Fruit fly (Drosophila melanogaster) whole organism, embryonic: ENCODE measurements around the gene RpS14a.

Source experiments
- ATbp ChIP-seq: fragments of 200-800 bp; sonication (Bioruptor generic); optimal IDR thresholded peaks from 2 replicates; lab custom pipeline; 2017; ENCODE audit warnings: missing biosample characterization, mild to moderate bottlenecking, missing genetic modification characterization, missing genetic modification reagents
- Aef1 ChIP-seq: fragments of 200-800 bp; sonication (Bioruptor generic); IDR thresholded peaks from 3 replicates; pipeline ENCODE4 v1.3.6; 2022; ENCODE audit warnings: missing biosample characterization, missing genetic modification characterization
- Antp ChIP-seq: fragments of 200-800 bp; sonication (Bioruptor generic); optimal IDR thresholded peaks from 3 replicates; lab custom pipeline; 2016; ENCODE audit warnings: missing biosample characterization, missing genetic modification characterization
- B-H1 ChIP-seq: fragments of 200-800 bp; sonication (Bioruptor generic); IDR thresholded peaks from 3 replicates; pipeline ENCODE4 v1.3.6; 2022; ENCODE audit warnings: missing biosample characterization, missing genetic modification characterization
- B-H2 ChIP-seq: fragments of 200-800 bp; sonication (Bioruptor generic); optimal IDR thresholded peaks from 2 replicates; lab custom pipeline; 2018; ENCODE audit warnings: missing biosample characterization, mild to moderate bottlenecking, missing genetic modification characterization
- Bdp1 ChIP-seq: fragments of 200-800 bp; sonication (Bioruptor generic); optimal IDR thresholded peaks from 3 replicates; lab custom pipeline; 2016; ENCODE audit warnings: missing biosample characterization, missing genetic modification characterization
- Blimp-1 ChIP-seq: fragments of 200-800 bp; sonication (Bioruptor generic); optimal IDR thresholded peaks from 3 replicates; lab custom pipeline; 2018; ENCODE audit warnings: missing biosample characterization, missing genetic modification characterization, mild to moderate bottlenecking, moderate library complexity, missing genetic modification reagents
- CG14014 ChIP-seq: fragments of 200-800 bp; sonication (Bioruptor generic); IDR thresholded peaks from 2 replicates; pipeline ENCODE4 v1.3.6; 2022; ENCODE audit warnings: missing biosample characterization, missing genetic modification characterization
- CG15073 ChIP-seq: fragments of 200-800 bp; sonication (Bioruptor generic); optimal IDR thresholded peaks from 2 replicates; lab custom pipeline; 2016; ENCODE audit warnings: missing biosample characterization, missing genetic modification characterization
- CG1647 ChIP-seq: fragments of 200-800 bp; sonication (Bioruptor generic); optimal IDR thresholded peaks from 3 replicates; lab custom pipeline; 2016; ENCODE audit warnings: missing biosample characterization, missing genetic modification characterization
- CG17912 ChIP-seq: fragments of 200-800 bp; sonication (Bioruptor generic); optimal IDR thresholded peaks from 2 replicates; lab custom pipeline; 2018; ENCODE audit warnings: missing biosample characterization, mild to moderate bottlenecking, missing genetic modification characterization
- CG18262 ChIP-seq: fragments of 200-800 bp; optimal IDR thresholded peaks from 3 replicates; lab custom pipeline; 2019; ENCODE audit warnings: missing biosample characterization, mild to moderate bottlenecking, missing genetic modification characterization, moderate library complexity
- CG33557 ChIP-seq: fragments of 200-800 bp; sonication (Bioruptor generic); optimal IDR thresholded peaks from 2 replicates; lab custom pipeline; 2019; ENCODE audit warnings: missing biosample characterization, mild to moderate bottlenecking, missing genetic modification characterization, moderate library complexity
- CG7271 ChIP-seq: fragments of 200-800 bp; sonication (Bioruptor generic); optimal IDR thresholded peaks from 2 replicates; lab custom pipeline; 2018; ENCODE audit warnings: missing biosample characterization, mild to moderate bottlenecking, missing genetic modification characterization, moderate library complexity
- CG7372 ChIP-seq: fragments of 200-800 bp; sonication (Bioruptor generic); IDR thresholded peaks from 2 replicates; pipeline ENCODE4 v1.3.6; 2022; ENCODE audit warnings: missing biosample characterization, missing genetic modification characterization
- CG7786 ChIP-seq: fragments of 200-800 bp; sonication (Bioruptor generic); optimal IDR thresholded peaks from 2 replicates; lab custom pipeline; 2016; ENCODE audit warnings: missing biosample characterization, missing genetic modification characterization
- CG9215 ChIP-seq: fragments of 200-800 bp; sonication (Bioruptor generic); IDR thresholded peaks from 2 replicates; pipeline ENCODE4 v1.3.6; 2022; ENCODE audit warnings: missing biosample characterization, missing genetic modification characterization
- CG9609 ChIP-seq: fragments of 200-800 bp; sonication (Bioruptor generic); optimal IDR thresholded peaks from 3 replicates; lab custom pipeline; 2016; ENCODE audit warnings: missing biosample characterization, missing genetic modification characterization
- Dek ChIP-seq: fragments of 200-800 bp; sonication (Bioruptor generic); optimal IDR thresholded peaks from 3 replicates; lab custom pipeline; 2019; ENCODE audit warnings: missing biosample characterization, mild to moderate bottlenecking, missing genetic modification characterization, moderate library complexity
- E2f1 ChIP-seq: fragments of 200-800 bp; sonication (Bioruptor generic); IDR thresholded peaks from 2 replicates; pipeline ENCODE4 v1.3.6; 2022; ENCODE audit warnings: missing biosample characterization, missing genetic modification characterization
- Fer3 ChIP-seq: fragments of 200-800 bp; sonication (Bioruptor generic); optimal IDR thresholded peaks from 2 replicates; lab custom pipeline; 2018; ENCODE audit warnings: missing biosample characterization, mild to moderate bottlenecking, missing genetic modification characterization, moderate library complexity
- GATAe ChIP-seq: fragments of 200-800 bp; sonication (Bioruptor generic); conservative IDR thresholded peaks from 2 replicates; pipeline ENCODE4 v1.3.6; 2022; ENCODE audit warnings: missing biosample characterization, missing genetic modification characterization
- HmgD ChIP-seq: fragments of 200-800 bp; sonication (Bioruptor generic); optimal IDR thresholded peaks from 3 replicates; lab custom pipeline; 2016; ENCODE audit warnings: missing biosample characterization, missing genetic modification characterization
- Max ChIP-seq: fragments of 200-800 bp; sonication (Bioruptor generic); optimal IDR thresholded peaks from 2 replicates; lab custom pipeline; 2016; ENCODE audit warnings: missing biosample characterization, mild to moderate bottlenecking, missing genetic modification characterization
- Med ChIP-seq: fragments of 200-800 bp; sonication (Bioruptor generic); peaks from one replicate; lab custom pipeline; 2016; ENCODE audit warnings: missing biosample characterization, missing genetic modification characterization, mild to moderate bottlenecking, inconsistent platforms, moderate library complexity
- Sox100B ChIP-seq: fragments of 200-800 bp; sonication (Bioruptor generic); optimal IDR thresholded peaks from 3 replicates; lab custom pipeline; 2018; ENCODE audit warnings: missing biosample characterization, mild to moderate bottlenecking, missing genetic modification characterization
- TFAM ChIP-seq: fragments of 200-800 bp; sonication (Bioruptor generic); optimal IDR thresholded peaks from 2 replicates; lab custom pipeline; 2017; ENCODE audit warnings: missing biosample characterization, missing genetic modification characterization, inconsistent platforms
- Tbp ChIP-seq: fragments of >200 bp; optimal IDR thresholded peaks from 2 replicates; lab custom pipeline; 2018; ENCODE audit warnings: missing biosample characterization, missing genetic modification characterization
- Xrp1 ChIP-seq: fragments of 200-800 bp; sonication (Bioruptor generic); IDR thresholded peaks from 2 replicates; pipeline ENCODE4 v1.3.6; 2022; ENCODE audit warnings: missing biosample characterization, missing genetic modification characterization
- YL-1 ChIP-seq: fragments of 200-800 bp; sonication (Bioruptor generic); optimal IDR thresholded peaks from 3 replicates; lab custom pipeline; 2017; ENCODE audit warnings: missing biosample characterization, mild to moderate bottlenecking, missing genetic modification characterization
- ase ChIP-seq: fragments of 200-800 bp; sonication (Bioruptor generic); IDR thresholded peaks from 3 replicates; pipeline ENCODE4 v1.3.6; 2022; ENCODE audit warnings: missing biosample characterization, missing genetic modification characterization
- bsh ChIP-seq, 2 experiments: fragments of 200-800 bp; sonication (Bioruptor generic); optimal IDR thresholded peaks; 2 replicates each; lab custom pipeline; 2017 to 2018; ENCODE audit warnings: mild to moderate bottlenecking in 2 of 2, missing biosample characterization in 2 of 2, missing genetic modification characterization in 2 of 2, moderate library complexity in 1 of 2
- dm ChIP-seq: fragments of 200-800 bp; sonication (Bioruptor generic); optimal IDR thresholded peaks from 3 replicates; lab custom pipeline; 2016; ENCODE audit warnings: missing biosample characterization, missing genetic modification characterization
- dmrt11E ChIP-seq: fragments of 200-800 bp; sonication (Bioruptor generic); optimal IDR thresholded peaks from 3 replicates; lab custom pipeline; 2018; ENCODE audit warnings: missing biosample characterization, mild to moderate bottlenecking, missing genetic modification characterization, moderate library complexity
- eve ChIP-seq, 2 experiments: fragments of >200 bp; optimal IDR thresholded peaks; 2 replicates each; lab custom pipeline; 2017; ENCODE audit warnings: missing biosample characterization in 2 of 2, missing genetic modification characterization in 2 of 2
- h ChIP-seq: fragments of >200 bp; optimal IDR thresholded peaks from 2 replicates; lab custom pipeline; 2017
- klu ChIP-seq: fragments of 200-800 bp; sonication (Bioruptor generic); IDR thresholded peaks from 2 replicates; pipeline ENCODE4 v1.3.6; 2022; ENCODE audit warnings: missing biosample characterization, missing genetic modification characterization
- lab ChIP-seq: fragments of 200-800 bp; sonication (Bioruptor generic); optimal IDR thresholded peaks from 3 replicates; lab custom pipeline; 2017; ENCODE audit warnings: missing biosample characterization, missing genetic modification characterization, mild to moderate bottlenecking, moderate library complexity, missing genetic modification reagents
- luna ChIP-seq: fragments of 200-800 bp; sonication (Bioruptor generic); optimal IDR thresholded peaks from 2 replicates; lab custom pipeline; 2016; ENCODE audit warnings: missing biosample characterization, missing genetic modification characterization
- nmo ChIP-seq: fragments of 200-800 bp; sonication (Bioruptor generic); optimal IDR thresholded peaks from 2 replicates; lab custom pipeline; 2018; ENCODE audit warnings: missing biosample characterization, mild to moderate bottlenecking, missing genetic modification characterization, moderate library complexity
- phol ChIP-seq: fragments of 200-800 bp; sonication (Bioruptor generic); optimal IDR thresholded peaks from 3 replicates; lab custom pipeline; 2018; ENCODE audit warnings: missing biosample characterization, mild to moderate bottlenecking, missing genetic modification characterization, moderate library complexity
- ranshi ChIP-seq: fragments of 200-800 bp; sonication (Bioruptor generic); IDR thresholded peaks from 2 replicates; pipeline ENCODE4 v1.3.6; 2022; ENCODE audit warnings: missing biosample characterization, missing genetic modification characterization
- ro ChIP-seq: fragments of 200-800 bp; sonication (Bioruptor generic); IDR thresholded peaks from 2 replicates; pipeline ENCODE4 v1.3.6; 2022; ENCODE audit warnings: missing biosample characterization, missing genetic modification characterization
- row ChIP-seq: fragments of 200-800 bp; sonication (Bioruptor generic); IDR thresholded peaks from 3 replicates; pipeline ENCODE4 v1.3.6; 2022; ENCODE audit warnings: missing biosample characterization, missing genetic modification characterization
- sima ChIP-seq: fragments of 200-800 bp; sonication (Bioruptor generic); optimal IDR thresholded peaks from 2 replicates; lab custom pipeline; 2016; ENCODE audit warnings: missing biosample characterization, missing genetic modification characterization
- slbo ChIP-seq: fragments of 200-800 bp; sonication (Bioruptor generic); IDR thresholded peaks from 2 replicates; pipeline ENCODE4 v1.3.6; 2022; ENCODE audit warnings: missing biosample characterization, missing genetic modification characterization
- tap ChIP-seq: fragments of 200-800 bp; optimal IDR thresholded peaks from 3 replicates; lab custom pipeline; 2019; ENCODE audit warnings: missing biosample characterization, mild to moderate bottlenecking, missing genetic modification characterization, moderate library complexity
- tin ChIP-seq: fragments of 200-800 bp; sonication (Bioruptor generic); optimal IDR thresholded peaks from 3 replicates; lab custom pipeline; 2016; ENCODE audit warnings: missing biosample characterization, missing genetic modification characterization
- toy ChIP-seq: fragments of 200-800 bp; sonication (Bioruptor generic); IDR thresholded peaks from 2 replicates; pipeline ENCODE4 v1.3.6; 2022; ENCODE audit warnings: missing biosample characterization, missing genetic modification characterization
- vvl ChIP-seq: fragments of 200-800 bp; sonication (Bioruptor generic); IDR thresholded peaks from 2 replicates; pipeline ENCODE4 v1.3.6; 2022; ENCODE audit warnings: missing biosample characterization, missing genetic modification characterization
- yki ChIP-seq: fragments of >200 bp; optimal IDR thresholded peaks from 3 replicates; lab custom pipeline; 2018
- zen ChIP-seq: fragments of 200-800 bp; sonication (Bioruptor generic); optimal IDR thresholded peaks from 3 replicates; lab custom pipeline; 2018; ENCODE audit warnings: missing biosample characterization, mild to moderate bottlenecking, missing genetic modification characterization, moderate library complexity
- zf30C ChIP-seq: fragments of 200-800 bp; sonication (Bioruptor generic); optimal IDR thresholded peaks from 3 replicates; lab custom pipeline; 2018; ENCODE audit warnings: missing biosample characterization, mild to moderate bottlenecking, missing genetic modification characterization

The RpS14a gene

DNA sequence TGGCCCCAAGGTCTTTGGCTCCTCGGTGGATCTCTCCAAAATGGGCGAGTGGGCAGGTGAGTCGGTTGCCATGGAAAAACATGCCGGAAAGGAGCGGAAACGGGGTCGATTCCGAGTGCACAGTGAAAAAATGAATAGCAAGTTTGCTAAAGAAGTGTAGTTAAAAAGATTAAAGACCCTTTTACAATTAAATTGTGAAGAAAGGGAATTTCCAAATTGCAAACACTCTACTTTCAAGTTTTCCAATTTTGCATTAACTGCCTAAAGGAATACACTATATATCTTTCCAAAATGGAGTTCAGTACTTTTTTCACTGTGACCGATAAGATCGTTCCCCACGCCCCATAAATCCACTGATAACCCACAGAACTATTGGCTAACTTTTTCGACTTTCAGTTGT lies 24.1 kb upstream of the RpS14a start (continued):
- peak; percentile 30 for TF ChIP-seq phol (tag; lab: Kevin White, UChicago)
- TF ChIP-seq TFAM (GFP tag; lab: Kevin White, UChicago) = no peak
- no peak for TF ChIP-seq Dek
- peak; percentile 79 for TF ChIP-seq Med (GFP tag; lab: Kevin White, UChicago)
- peak; percentile 34; the same call in 1 of the 2 replicates for TF ChIP-seq E2f1 (GFP tag; lab: Robert Waterston, UW)
- TF ChIP-seq CG7786 (GFP tag; lab: Kevin White, UChicago) = peak; percentile 20
- no peak for TF ChIP-seq Antp (GFP tag; lab: Kevin White, UChicago)
- no peak for TF ChIP-seq dmrt11E
- no peak for TF ChIP-seq zen (tag; lab: Kevin White, UChicago)
- peak; percentile 18 for TF ChIP-seq zf30C (GFP tag; lab: Kevin White, UChicago)
- no peak for TF ChIP-seq Bdp1 (GFP tag; lab: Kevin White, UChicago)
- no peak for TF ChIP-seq Tbp (GFP tag; lab: Kevin White, UChicago)
- no peak for TF ChIP-seq luna (GFP tag; lab: Kevin White, UChicago)
- peak; percentile 27 for TF ChIP-seq ATbp (GFP tag; lab: Kevin White, UChicago)
- TF ChIP-seq HmgD (GFP tag; lab: Kevin White, UChicago) = no peak
- peak; percentile 57 for TF ChIP-seq slbo (GFP tag; lab: Robert Waterston, UW)
- TF ChIP-seq nmo (GFP tag; lab: Kevin White, UChicago) = peak; percentile 17
- peak; percentile 7 for TF ChIP-seq tap
- TF ChIP-seq Xrp1 (GFP tag; lab: Robert Waterston, UW) = peak; percentile 56; the same call in 1 of the 2 replicates
- TF ChIP-seq tin = no peak
- peak; percentile 60; the same call in 2 of the 3 replicates for TF ChIP-seq row (GFP tag; lab: Robert Waterston, UW)
- TF ChIP-seq Sox100B (GFP tag; lab: Kevin White, UChicago) = no peak
- peak; percentile 63 for TF ChIP-seq lab
- 0 out of 3 replicates have a peak, but pooled peaks have one; percentile 11 for TF ChIP-seq B-H1
- TF ChIP-seq CG33557 = no peak
- TF ChIP-seq CG15073 (GFP tag; lab: Kevin White, UChicago) = no peak
- TF ChIP-seq YL-1 (GFP tag; lab: Kevin White, UChicago) = no peak
- TF ChIP-seq klu (GFP tag; lab: Robert Waterston, UW) = no peak
- no peak for TF ChIP-seq ro
- TF ChIP-seq Blimp-1 (GFP tag; lab: Kevin White, UChicago) = no peak
- peak; percentile 24; the same call in 1 of the 2 replicates for TF ChIP-seq vvl (GFP tag; lab: Robert Waterston, UW)
- TF ChIP-seq dm = no peak
- TF ChIP-seq eve (GFP tag; optimal IDR thresholded peaks at IDR 0.05; lab: Kevin White, UChicago) = no peak
- 0 out of 2 replicates have a peak, but pooled peaks have one; percentile 14 for TF ChIP-seq CG14014 (GFP tag; lab: Robert Waterston, UW)
- no peak for TF ChIP-seq CG7271 (tag; lab: Kevin White, UChicago)
- TF ChIP-seq CG9609 (GFP tag; lab: Kevin White, UChicago) = no peak
- TF ChIP-seq CG17912 (GFP tag; lab: Kevin White, UChicago) = no peak
- TF ChIP-seq h = no peak
- TF ChIP-seq toy (GFP tag; lab: Robert Waterston, UW) = no peak
- peak; percentile 23 for TF ChIP-seq CG18262 (tag; lab: Kevin White, UChicago)
- 0 out of 3 replicates have a peak, but pooled peaks have one; percentile 50 for TF ChIP-seq ase (GFP tag; lab: Robert Waterston, UW)
- 0 out of 2 replicates have a peak, but pooled peaks have one; percentile 36 for TF ChIP-seq ranshi (GFP tag; lab: Robert Waterston, UW)
- no peak for TF ChIP-seq Aef1 (GFP tag; lab: Robert Waterston, UW)
- no peak for TF ChIP-seq sima
- no peak for TF ChIP-seq yki
- TF ChIP-seq B-H2 (GFP tag; lab: Kevin White, UChicago) = no peak
- TF ChIP-seq CG9215 (GFP tag; lab: Robert Waterston, UW) = no peak
- no peak for TF ChIP-seq CG1647 (GFP tag; lab: Kevin White, UChicago)
- TF ChIP-seq Fer3 (tag; lab: Kevin White, UChicago) = peak; percentile 3
- TF ChIP-seq GATAe = peak; percentile 49
- no peak for TF ChIP-seq Max (GFP tag; lab: Kevin White, UChicago)
- peak in 1 of 2 experiments; percentile 29 for TF ChIP-seq bsh (GFP tag; optimal IDR thresholded peaks at IDR 0.05; lab: Kevin White, UChicago)
- TF ChIP-seq CG7372 (GFP tag; lab: Robert Waterston, UW) = no peak
